Fruit fly (Drosophila melanogaster) whole organism, prepupa: ENCODE measurements around the gene CG13449.

Experiments
- CG10669 ChIP-seq: fragments of 200-800 bp; sonication (Bioruptor generic); optimal IDR thresholded peaks from 3 replicates; lab custom pipeline; 2018; ENCODE audit warnings: missing biosample characterization, mild to moderate bottlenecking, missing genetic modification characterization, moderate library complexity
- CG11902 ChIP-seq: fragments of 200-800 bp; sonication (Bioruptor generic); optimal IDR thresholded peaks from 3 replicates; lab custom pipeline; 2016; ENCODE audit warnings: missing biosample characterization, missing genetic modification characterization
- CG16779 ChIP-seq: fragments of 200-800 bp; sonication (Bioruptor generic); optimal IDR thresholded peaks from 3 replicates; lab custom pipeline; 2017; ENCODE audit warnings: missing biosample characterization, mild to moderate bottlenecking, missing genetic modification characterization
- CG32006 ChIP-seq: fragments of 200-800 bp; sonication (Bioruptor generic); optimal IDR thresholded peaks from 3 replicates; lab custom pipeline; 2017; ENCODE audit warnings: missing biosample characterization, mild to moderate bottlenecking, missing genetic modification characterization
- CG6163 ChIP-seq: fragments of 200-800 bp; sonication (Bioruptor generic); IDR thresholded peaks from 3 replicates; pipeline ENCODE4 v1.3.6; 2022; ENCODE audit warnings: missing biosample characterization, missing genetic modification characterization
- CG6808 ChIP-seq: fragments of 200-800 bp; sonication (Bioruptor generic); optimal IDR thresholded peaks from 3 replicates; lab custom pipeline; 2017; ENCODE audit warnings: missing biosample characterization, missing genetic modification characterization, mild to moderate bottlenecking, moderate library complexity, missing genetic modification reagents
- Eip75B ChIP-seq: fragments of 200-800 bp; sonication (Bioruptor generic); optimal IDR thresholded peaks from 3 replicates; lab custom pipeline; 2016; ENCODE audit warnings: missing biosample characterization, missing genetic modification characterization
- Gug ChIP-seq: fragments of 200-800 bp; sonication (Bioruptor generic); IDR thresholded peaks from 2 replicates; pipeline ENCODE4 v1.3.6; 2022; ENCODE audit warnings: missing biosample characterization, missing genetic modification characterization
- Met ChIP-seq: fragments of 200-800 bp; sonication (Bioruptor generic); optimal IDR thresholded peaks from 3 replicates; lab custom pipeline; 2016; ENCODE audit warnings: missing biosample characterization, missing genetic modification characterization
- pdm3 ChIP-seq: fragments of 200-800 bp; sonication (Bioruptor generic); optimal IDR thresholded peaks from 3 replicates; lab custom pipeline; 2016; ENCODE audit warnings: missing biosample characterization, missing genetic modification characterization

dm6 chr3L:15594093-15594653 lies 18.5 kb downstream of the CG13449 start:
- no peak for TF ChIP-seq CG16779
- no peak for TF ChIP-seq CG11902 (GFP tag; lab: Kevin White, UChicago)
- no peak for TF ChIP-seq Eip75B (GFP tag; lab: Kevin White, UChicago)
- TF ChIP-seq CG32006 = no peak
- no peak for TF ChIP-seq pdm3 (GFP tag; lab: Kevin White, UChicago)
- no peak for TF ChIP-seq Met
- no peak for TF ChIP-seq CG6163 (GFP tag; lab: Robert Waterston, UW)
- no peak for TF ChIP-seq CG6808 (GFP tag; lab: Kevin White, UChicago)
- TF ChIP-seq CG10669 (GFP tag; lab: Kevin White, UChicago) = no peak
- no peak for TF ChIP-seq Gug (GFP tag; lab: Robert Waterston, UW)
